Worm (Caenorhabditis elegans) whole organism, L4/young adult: ENCODE results near the gene nhr-161.

Experiments
- W03F9.2 ChIP-seq: fragments of 150-350 bp; optimal IDR thresholded peaks from 2 replicates; lab custom pipeline; 2014; ENCODE audit warnings: missing biosample characterization, missing genetic modification characterization
- dao-5 ChIP-seq: sonication (generic microtip); optimal IDR thresholded peaks from 2 replicates; lab custom pipeline; 2016; ENCODE audit warnings: missing genotype, missing genetic modification characterization, moderate library complexity, missing compliant biosample characterization
- him-1 ChIP-seq: sonication (generic microtip); optimal IDR thresholded peaks from 2 replicates; lab custom pipeline; 2016; ENCODE audit warnings: missing genotype, missing genetic modification reagents, missing genetic modification characterization, missing compliant biosample characterization

- TF ChIP-seq dao-5 (tag; lab: Kevin White, UChicago) (no peak), him-1 (no peak), W03F9.2 (no peak)
These were observed 6.7 kb downstream of the nhr-161 start, which contains the start of gene srx-16 for ce11 chrV:6976047-6976446.
